Worm (Caenorhabditis elegans) whole organism, midembryonic: ENCODE results near the gene Y73B6A.1.

Experiments used
- T22C8.4 ChIP-seq: fragments of 200-800 bp; sonication (Bioruptor generic); IDR thresholded peaks from 2 replicates; pipeline ENCODE4 v1.3.6; 2022; ENCODE audit warnings: missing genetic modification characterization, missing compliant biosample characterization
- flt-1 ChIP-seq: fragments of 200-800 bp; sonication (Bioruptor generic); IDR thresholded peaks from 2 replicates; pipeline ENCODE4 v1.3.6; 2022; ENCODE audit warnings: missing genetic modification characterization, missing compliant biosample characterization
- klf-2 ChIP-seq: fragments of 200-800 bp; sonication (Bioruptor generic); conservative IDR thresholded peaks from 2 replicates; pipeline ENCODE4 v1.3.6; 2022; ENCODE audit warnings: missing genetic modification reagents, missing genetic modification characterization, missing compliant biosample characterization
- med-1 ChIP-seq: sonication (generic microtip); optimal IDR thresholded peaks from 2 replicates; lab custom pipeline; 2017; ENCODE audit warnings: missing genetic modification characterization, mild to moderate bottlenecking, missing compliant biosample characterization, antibody characterized with exemption, missing genetic modification reagents; ENCODE audit not compliant: insufficient read depth
- tab-1 ChIP-seq: fragments of 200-800 bp; sonication (Bioruptor generic); IDR thresholded peaks from 2 replicates; pipeline ENCODE4 v1.3.6; 2022; ENCODE audit warnings: missing genetic modification characterization, missing compliant biosample characterization
- ztf-23 ChIP-seq: fragments of 200-800 bp; sonication (Bioruptor generic); IDR thresholded peaks from 2 replicates; pipeline ENCODE4 v1.3.6; 2022; ENCODE audit warnings: missing genetic modification reagents, missing genetic modification characterization, missing compliant biosample characterization
- ztf-29 ChIP-seq: fragments of 200-800 bp; sonication (Bioruptor generic); IDR thresholded peaks from 2 replicates; pipeline ENCODE4 v1.3.6; 2022; ENCODE audit warnings: missing genetic modification reagents, missing genetic modification characterization, missing compliant biosample characterization

ce11 chrIV:6648625-6649024 is 19.2 kb downstream of the Y73B6A.1 start:
- no peak for TF ChIP-seq ztf-29
- TF ChIP-seq flt-1 (GFP tag; lab: Robert Waterston, UW), result 0 out of 2 replicates have a peak, but pooled peaks have one; percentile 37
- TF ChIP-seq ztf-23 (GFP tag; lab: Robert Waterston, UW), result peak; percentile 62
- TF ChIP-seq klf-2 (GFP tag; lab: Robert Waterston, UW), result no peak
- TF ChIP-seq tab-1 (GFP tag; lab: Robert Waterston, UW), result 0 out of 2 replicates have a peak, but pooled peaks have one; percentile 19
- TF ChIP-seq med-1, result no peak
- TF ChIP-seq T22C8.4, result no peak
